Fruit fly (Drosophila melanogaster): ENCODE measurements around the gene CG33645.

DNA sequence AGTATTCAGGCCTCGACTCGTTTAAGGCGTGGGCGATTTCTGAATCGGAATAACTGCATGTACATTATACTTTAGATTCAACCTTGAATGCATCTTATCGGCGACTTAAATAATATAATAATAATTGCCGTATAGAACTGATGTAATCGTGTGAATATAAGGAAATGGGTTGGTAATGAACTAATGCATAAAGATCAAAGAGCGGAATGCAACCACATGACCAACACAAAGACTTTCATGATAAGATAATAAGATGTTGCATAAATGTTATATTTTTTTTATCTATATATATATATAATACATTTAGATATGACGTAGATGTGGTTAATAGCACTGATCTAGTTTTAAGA, 17.0 kb upstream of the CG33645 start:
- TF ChIP-seq CTCF (optimal IDR thresholded peaks at IDR 0.05) (no peak), CG8478 (optimal IDR thresholded peaks at IDR 0.05) (no peak)

Data from S2 (cell line).